Worm (Caenorhabditis elegans): ENCODE data around the gene C13A2.10.

- TF ChIP-seq tbx-2 (tag; optimal IDR thresholded peaks at IDR 0.05): no peak
- TF ChIP-seq npax-4 (tag; optimal IDR thresholded peaks at IDR 0.05): no peak
- TF ChIP-seq pqm-1 (tag; optimal IDR thresholded peaks at IDR 0.05): no peak
- no peak for TF ChIP-seq elt-2 (tag; optimal IDR thresholded peaks at IDR 0.05)
- TF ChIP-seq sox-4 (tag; optimal IDR thresholded peaks at IDR 0.05): no peak
- TF ChIP-seq dve-1 (tag; optimal IDR thresholded peaks at IDR 0.05): no peak
- no peak for TF ChIP-seq ttx-3 (tag; optimal IDR thresholded peaks at IDR 0.05)
- no peak for TF ChIP-seq ama-1 (optimal IDR thresholded peaks at IDR 0.05)
- TF ChIP-seq sdc-2 (tag; optimal IDR thresholded peaks at IDR 0.05): no peak
- no peak for TF ChIP-seq ceh-45 (GFP tag; IDR thresholded peaks at IDR 0.05)
- no peak for TF ChIP-seq nhr-11 (tag; optimal IDR thresholded peaks at IDR 0.05)
- TF ChIP-seq tbx-7 (tag; optimal IDR thresholded peaks at IDR 0.05): no peak
- no peak for TF ChIP-seq pros-1 (tag; optimal IDR thresholded peaks at IDR 0.05)
- no peak for TF ChIP-seq unc-3 (GFP tag; conservative IDR thresholded peaks at IDR 0.05)
- no peak for TF ChIP-seq unc-3 (tag; optimal IDR thresholded peaks at IDR 0.05)
Observed at ce11 chrV:7258965-7259364, 15.9 kb downstream of the C13A2.10 start, which contains the start of gene C13A2.12.
